Worm (Caenorhabditis elegans): ENCODE measurements around the gene F48G7.8.

Gene F48G7.8

DNA sequence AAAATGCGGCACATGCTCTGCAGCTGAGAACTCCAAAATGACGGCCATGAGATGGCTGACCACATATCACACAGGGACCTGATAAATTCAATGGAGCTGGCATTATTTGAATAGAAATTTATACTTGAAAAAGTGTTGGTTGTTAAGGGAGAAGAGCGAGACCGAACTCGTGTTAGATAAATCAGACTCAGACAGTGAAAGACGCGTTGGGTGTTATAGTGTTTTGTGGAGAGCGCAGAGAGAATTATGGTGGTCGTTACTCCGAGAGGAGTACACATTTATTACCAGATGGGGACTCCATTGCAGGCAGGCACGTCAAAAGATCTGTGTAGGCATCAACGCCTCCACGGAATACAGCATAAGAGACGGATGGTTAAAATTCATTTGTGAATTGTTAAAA is 15.3 kb upstream of the F48G7.8 start, which contains the start of gene nhr-190:
nhr-190 (minus strand) TSS at position 175 of the 400 bp plus-strand sequence.
- TF ChIP-seq dao-5 (tag; optimal IDR thresholded peaks at IDR 0.05) (no peak), him-1 (tag; optimal IDR thresholded peaks at IDR 0.05) (no peak), W03F9.2 (tag; optimal IDR thresholded peaks at IDR 0.05) (no peak)

DNA sequence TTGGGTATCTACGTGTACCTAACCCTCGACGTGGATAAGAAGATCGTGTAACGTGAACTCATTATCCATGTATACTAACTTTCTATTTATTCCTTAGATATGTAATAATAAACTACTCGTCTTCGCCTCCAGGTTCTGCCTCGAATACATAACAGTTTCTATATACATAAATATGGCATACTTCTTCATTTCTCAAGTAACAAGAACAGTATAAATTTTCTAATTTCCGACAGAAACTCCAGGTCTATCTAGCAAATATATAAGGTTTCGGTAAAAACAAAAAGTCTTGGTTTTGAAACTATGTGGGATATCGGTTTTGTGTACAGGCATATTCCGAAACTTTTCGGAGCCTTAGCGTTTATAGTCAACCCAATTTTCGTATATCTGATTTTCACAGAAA is 10.8 kb upstream of the F48G7.8 start, which contains the start of gene srj-37:
srj-37 (plus strand) TSS at position 301 of the 400 bp plus-strand sequence.
- no peak for TF ChIP-seq W03F9.2 (tag; optimal IDR thresholded peaks at IDR 0.05)
- no peak for TF ChIP-seq him-1 (tag; optimal IDR thresholded peaks at IDR 0.05)
- TF ChIP-seq dao-5 (tag; optimal IDR thresholded peaks at IDR 0.05), result no peak

DNA sequence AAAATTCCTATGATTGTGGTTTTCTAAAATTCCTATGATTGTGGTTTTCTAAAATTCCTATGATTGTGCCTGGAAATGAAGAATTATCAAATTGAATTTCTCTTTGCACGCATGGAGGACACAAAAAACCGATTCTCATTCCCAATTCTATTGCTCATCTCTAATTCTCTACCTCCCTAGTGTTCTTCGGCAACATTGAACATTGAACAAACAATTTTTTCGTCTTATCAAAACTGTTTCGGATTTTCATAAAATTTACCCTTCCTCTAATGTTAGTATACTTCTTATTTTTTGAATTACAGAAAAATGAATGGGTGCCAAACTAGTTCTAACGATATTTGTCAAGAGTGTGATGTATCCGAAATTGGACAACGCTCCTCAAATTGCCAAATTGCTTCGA is 8.8 kb upstream of the F48G7.8 start, which contains the start of gene pals-31:
pals-31 (plus strand) TSS at position 301 of the 400 bp plus-strand sequence.
- TF ChIP-seq dao-5 (tag; optimal IDR thresholded peaks at IDR 0.05) (no peak), him-1 (tag; optimal IDR thresholded peaks at IDR 0.05) (no peak), W03F9.2 (tag; optimal IDR thresholded peaks at IDR 0.05) (no peak)

DNA sequence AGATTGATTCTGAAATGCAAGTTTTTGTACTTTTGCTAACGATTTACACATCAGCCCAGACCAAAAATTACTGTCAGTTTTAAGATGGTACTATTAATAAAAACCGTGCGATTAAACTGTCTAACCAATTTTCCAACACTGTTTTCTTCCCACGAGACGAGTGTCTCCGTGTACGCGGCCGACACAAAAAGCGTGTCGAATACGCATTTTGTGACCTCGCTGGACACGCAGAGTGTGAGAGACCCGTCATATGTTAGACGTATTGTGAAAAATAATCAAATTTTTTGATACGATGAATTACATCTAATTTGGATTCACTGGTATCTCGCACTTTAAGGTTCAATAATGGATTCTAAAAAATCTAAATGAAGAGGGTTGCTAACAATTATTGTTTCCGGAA is 8.1 kb upstream of the F48G7.8 start:
- TF ChIP-seq W03F9.2 (tag; optimal IDR thresholded peaks at IDR 0.05) (no peak), dao-5 (tag; optimal IDR thresholded peaks at IDR 0.05) (no peak), him-1 (tag; optimal IDR thresholded peaks at IDR 0.05) (no peak)

DNA sequence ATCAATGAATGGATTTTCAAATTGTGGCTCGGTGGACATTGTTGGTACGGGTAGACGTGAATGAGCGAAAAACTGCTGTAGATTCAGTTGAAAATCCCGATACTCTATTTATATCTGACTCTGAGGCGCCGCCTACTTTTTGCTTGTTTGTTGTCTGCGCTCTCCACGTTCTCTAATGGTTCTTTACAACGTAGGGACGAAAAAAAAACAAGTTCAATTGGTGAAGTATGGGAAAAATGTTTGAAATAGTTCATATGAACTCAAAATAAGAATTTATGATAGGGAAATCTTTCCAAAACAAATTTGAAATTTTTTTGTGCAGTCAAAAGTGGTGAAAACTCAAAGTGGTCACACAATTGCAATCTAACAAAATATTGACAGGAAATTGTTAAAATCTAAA is 7.4 kb upstream of the F48G7.8 start, which contains the start of gene F48G7.10:
F48G7.10 (minus strand) TSS at position 101 of the 400 bp plus-strand sequence.
- TF ChIP-seq dao-5 (tag; optimal IDR thresholded peaks at IDR 0.05) (no peak), W03F9.2 (tag; optimal IDR thresholded peaks at IDR 0.05) (no peak), him-1 (tag; optimal IDR thresholded peaks at IDR 0.05) (no peak)

DNA sequence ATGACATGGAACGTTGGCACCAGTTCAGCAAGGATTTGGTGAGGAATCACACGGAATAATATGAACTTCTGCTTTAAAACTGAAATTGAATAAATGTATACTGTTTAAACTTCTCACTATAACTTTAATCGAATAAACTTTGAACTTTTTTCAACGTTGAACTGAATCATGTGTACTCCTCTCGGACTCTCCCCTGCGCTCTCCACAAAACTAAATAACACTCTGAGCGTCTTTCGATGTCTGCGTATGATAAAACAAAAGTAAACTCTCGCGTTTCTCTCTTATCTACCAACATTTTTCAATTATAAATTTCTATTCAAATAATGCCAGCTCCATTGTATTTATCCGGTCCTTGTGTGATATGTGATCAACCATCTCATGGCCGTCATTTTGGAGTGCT is 4.3 kb upstream of the F48G7.8 start:
- TF ChIP-seq W03F9.2 (tag; optimal IDR thresholded peaks at IDR 0.05) (no peak), dao-5 (tag; optimal IDR thresholded peaks at IDR 0.05) (no peak), him-1 (tag; optimal IDR thresholded peaks at IDR 0.05) (no peak)

DNA sequence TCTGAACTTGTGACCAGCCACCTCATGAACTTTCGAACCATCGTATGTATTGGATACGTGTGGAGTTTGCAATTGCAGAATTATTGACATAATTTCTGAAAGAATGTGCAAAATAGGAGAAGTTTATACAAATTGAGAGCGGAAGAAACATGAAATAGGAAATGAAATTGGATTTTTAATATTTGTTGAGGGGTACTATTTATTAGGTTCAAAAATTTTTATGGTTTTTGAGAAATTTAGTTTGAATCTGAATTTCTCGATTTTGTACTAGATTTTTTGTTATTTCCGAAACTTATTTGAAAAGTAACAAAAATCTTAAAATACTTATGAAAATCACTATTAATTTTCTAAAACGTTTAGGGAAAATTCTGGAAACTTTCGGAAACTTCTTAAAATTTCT is 1.0 kb upstream of the F48G7.8 start, which contains the start of gene F48G7.9:
F48G7.9 (minus strand) TSS at position 101 of the 400 bp plus-strand sequence.
- TF ChIP-seq W03F9.2 (tag; optimal IDR thresholded peaks at IDR 0.05) (no peak), dao-5 (tag; optimal IDR thresholded peaks at IDR 0.05) (no peak), him-1 (tag; optimal IDR thresholded peaks at IDR 0.05) (no peak)

DNA sequence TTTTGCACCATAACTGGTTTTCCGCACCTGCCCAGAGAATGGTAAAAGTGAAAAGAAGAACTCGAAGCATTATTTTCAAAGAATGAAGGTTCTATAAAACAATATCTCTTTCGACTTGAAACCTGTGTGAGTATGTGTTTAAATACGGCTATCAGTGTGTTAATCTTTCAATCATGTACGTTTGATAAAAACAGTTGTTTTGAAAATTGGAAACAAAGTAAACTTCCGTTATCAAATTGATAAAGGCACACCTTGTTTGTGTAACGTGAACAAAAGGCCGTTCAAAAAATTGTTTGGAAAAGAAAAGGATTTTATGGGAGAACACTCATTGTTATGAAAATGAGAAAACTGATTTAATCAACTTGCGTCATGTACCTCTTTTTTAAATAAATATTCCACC is 1.2 kb downstream of the F48G7.8 start, which contains the start of gene F48G7.7:
F48G7.7 (minus strand) TSS at position 101 of the 400 bp plus-strand sequence.
- no peak for TF ChIP-seq W03F9.2 (tag; optimal IDR thresholded peaks at IDR 0.05)
- no peak for TF ChIP-seq him-1 (tag; optimal IDR thresholded peaks at IDR 0.05)
- TF ChIP-seq dao-5 (tag; optimal IDR thresholded peaks at IDR 0.05), result no peak

DNA sequence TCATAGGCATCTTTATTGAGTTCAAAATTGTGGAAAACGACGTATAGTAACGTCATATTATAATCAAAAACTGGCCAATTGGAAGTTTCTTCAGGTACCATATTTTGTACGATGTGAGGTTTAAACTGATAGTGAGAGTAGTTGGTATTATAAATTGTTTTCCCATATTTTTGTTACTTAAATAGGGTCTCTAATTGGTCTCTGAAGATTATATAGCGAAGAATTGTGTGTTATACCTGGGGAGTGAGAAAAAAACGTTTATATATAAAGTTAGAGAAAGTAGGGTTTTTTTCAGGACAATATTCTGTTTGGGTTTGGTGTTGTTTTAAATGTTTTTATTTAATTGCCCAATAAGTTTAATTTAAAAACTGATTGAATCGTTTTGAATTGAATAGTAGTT is 2.6 kb downstream of the F48G7.8 start, which contains the start of gene srt-17:
srt-17 (minus strand) TSS at position 101 of the 400 bp plus-strand sequence.
- no peak for TF ChIP-seq him-1 (tag; optimal IDR thresholded peaks at IDR 0.05)
- no peak for TF ChIP-seq W03F9.2 (tag; optimal IDR thresholded peaks at IDR 0.05)
- no peak for TF ChIP-seq dao-5 (tag; optimal IDR thresholded peaks at IDR 0.05)

DNA sequence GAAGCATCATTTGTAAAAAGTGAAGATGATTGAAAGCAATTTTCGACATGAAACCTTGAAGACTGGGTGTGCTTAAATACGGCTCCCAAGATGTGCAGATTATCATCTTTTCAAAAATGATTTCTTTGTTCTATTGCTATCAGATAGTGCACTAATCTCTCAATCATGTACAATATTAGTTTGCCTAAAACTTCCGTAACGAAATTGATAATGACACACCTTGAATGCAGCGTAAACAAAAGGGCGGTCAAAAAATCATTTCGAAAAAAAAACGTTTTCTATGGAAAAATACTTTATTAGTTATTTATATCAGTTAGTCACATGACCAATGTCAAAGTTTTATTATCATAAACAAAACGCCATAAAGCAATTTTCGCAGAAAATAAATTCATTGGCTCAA is 4.6 kb downstream of the F48G7.8 start, which contains the start of gene F48G7.5:
F48G7.5 (minus strand) TSS at position 34 of the 400 bp plus-strand sequence.
- TF ChIP-seq dao-5 (tag; optimal IDR thresholded peaks at IDR 0.05), result no peak
- TF ChIP-seq him-1 (tag; optimal IDR thresholded peaks at IDR 0.05), result no peak
- TF ChIP-seq W03F9.2 (tag; optimal IDR thresholded peaks at IDR 0.05), result no peak

DNA sequence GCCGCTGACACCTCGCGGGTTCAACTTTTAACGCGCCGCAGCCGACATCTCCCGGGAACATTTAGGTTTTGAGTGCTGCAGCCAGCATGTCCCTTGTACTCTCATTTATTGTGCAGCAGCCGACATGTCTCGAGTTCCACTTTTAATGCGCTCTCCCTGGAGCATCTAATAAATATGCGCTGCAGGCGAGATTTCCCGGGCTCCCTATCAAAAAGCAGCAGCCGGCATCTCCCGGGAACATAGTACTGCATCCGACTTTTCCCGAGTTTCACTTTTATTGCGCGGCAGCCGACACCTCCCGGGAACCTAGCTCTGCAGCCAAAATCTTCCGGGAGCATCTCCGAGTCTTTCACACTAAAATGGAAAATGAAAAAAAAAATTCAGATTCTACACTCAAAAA is 6.5 kb downstream of the F48G7.8 start:
- TF ChIP-seq W03F9.2 (tag; optimal IDR thresholded peaks at IDR 0.05), result no peak
- TF ChIP-seq him-1 (tag; optimal IDR thresholded peaks at IDR 0.05), result no peak

DNA sequence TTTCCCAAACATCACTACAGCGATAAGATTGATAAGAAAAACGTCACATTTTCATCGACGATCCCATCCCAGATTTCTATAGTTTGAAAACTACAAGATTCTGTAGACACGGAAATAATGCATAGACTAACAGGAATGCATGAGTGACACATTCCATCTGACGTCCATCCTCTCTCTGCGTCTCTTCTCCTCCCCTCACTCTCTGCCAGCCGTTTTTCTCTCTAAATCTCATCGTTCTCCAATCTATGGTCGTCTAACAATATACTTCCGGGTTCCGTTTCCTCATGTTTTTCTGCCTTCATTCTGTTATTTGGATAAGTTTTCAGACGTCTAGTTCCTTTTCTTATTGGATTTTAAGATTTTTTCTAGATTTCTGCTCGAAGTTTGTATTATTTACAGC is 8.4 kb downstream of the F48G7.8 start, which contains the start of gene F48G7.4:
F48G7.4 (plus strand) TSS at position 400 of the 400 bp plus-strand sequence.
- TF ChIP-seq W03F9.2 (tag; optimal IDR thresholded peaks at IDR 0.05) (peak; percentile 36), him-1 (tag; optimal IDR thresholded peaks at IDR 0.05) (no peak)

DNA sequence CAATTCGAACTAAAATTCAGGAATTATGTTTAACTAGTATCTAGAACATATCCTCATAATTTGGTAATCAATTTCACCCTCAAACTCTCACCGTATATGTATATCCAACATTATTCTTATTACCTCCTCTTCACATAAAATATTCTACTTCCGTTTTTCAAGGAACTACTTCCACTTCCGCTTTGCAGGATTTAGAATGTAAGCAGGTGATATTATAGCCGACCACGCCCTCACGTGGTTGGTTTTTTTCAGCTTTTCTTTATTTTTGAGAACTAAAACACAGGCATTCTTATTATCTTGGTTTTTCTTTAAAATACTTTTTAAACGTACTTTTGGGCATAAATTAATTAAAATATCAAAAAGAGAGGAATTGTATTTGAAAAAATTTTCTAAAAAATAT is 9.6 kb downstream of the F48G7.8 start:
- TF ChIP-seq him-1 (tag; optimal IDR thresholded peaks at IDR 0.05) (no peak), dao-5 (tag; optimal IDR thresholded peaks at IDR 0.05) (no peak), W03F9.2 (tag; optimal IDR thresholded peaks at IDR 0.05) (no peak)

DNA sequence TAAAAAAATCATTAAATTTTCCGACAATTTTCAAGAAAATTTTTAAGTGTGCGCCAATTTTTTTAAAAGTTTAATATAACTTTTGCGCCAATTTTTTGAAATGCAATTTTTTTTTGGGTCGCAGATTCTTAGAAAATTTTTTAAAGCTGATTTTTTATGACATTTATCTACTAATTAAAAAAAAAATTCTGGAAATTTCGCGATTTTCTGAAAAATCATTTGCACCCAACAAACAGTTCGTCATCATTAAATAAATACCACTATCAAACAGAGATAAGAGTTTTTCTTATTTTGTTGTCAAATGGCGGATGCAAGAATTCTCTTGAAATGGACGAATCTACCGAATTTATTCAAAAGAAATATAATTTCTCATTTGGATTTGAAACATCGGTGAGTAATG is 12.2 kb downstream of the F48G7.8 start, which contains the start of gene F48G7.13:
F48G7.13 (plus strand) TSS at position 301 of the 400 bp plus-strand sequence.
- TF ChIP-seq him-1 (tag; optimal IDR thresholded peaks at IDR 0.05), result no peak
- no peak for TF ChIP-seq dao-5 (tag; optimal IDR thresholded peaks at IDR 0.05)
- TF ChIP-seq W03F9.2 (tag; optimal IDR thresholded peaks at IDR 0.05), result no peak

DNA sequence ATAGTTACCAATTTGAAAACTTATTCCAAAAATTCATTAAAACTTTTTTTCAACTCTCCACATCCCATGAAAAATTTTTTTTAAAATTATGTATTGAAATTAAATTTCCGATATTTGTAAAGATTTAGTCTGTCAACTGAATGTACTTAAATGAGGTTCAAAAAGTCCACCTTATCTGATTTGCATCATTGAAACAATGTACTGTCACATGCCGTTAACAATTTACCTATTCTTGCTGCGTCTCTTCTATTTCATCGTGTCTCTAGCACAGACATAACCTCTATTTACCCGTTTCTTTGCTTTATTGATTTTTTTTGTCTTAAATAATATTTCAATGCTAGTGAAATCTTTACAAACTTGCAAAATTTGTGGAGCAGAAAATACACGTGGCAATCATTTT is 17.3 kb downstream of the F48G7.8 start, which contains the start of gene nhr-90:
nhr-90 (plus strand) TSS at position 296 of the 400 bp plus-strand sequence.
- TF ChIP-seq him-1 (tag; optimal IDR thresholded peaks at IDR 0.05) (no peak), dao-5 (tag; optimal IDR thresholded peaks at IDR 0.05) (no peak), W03F9.2 (tag; optimal IDR thresholded peaks at IDR 0.05) (no peak)

All from whole organism, L4/young adult.